Worm (Caenorhabditis elegans): ENCODE results near the gene cyp-34A9.

cyp-34A9 gene

DNA sequence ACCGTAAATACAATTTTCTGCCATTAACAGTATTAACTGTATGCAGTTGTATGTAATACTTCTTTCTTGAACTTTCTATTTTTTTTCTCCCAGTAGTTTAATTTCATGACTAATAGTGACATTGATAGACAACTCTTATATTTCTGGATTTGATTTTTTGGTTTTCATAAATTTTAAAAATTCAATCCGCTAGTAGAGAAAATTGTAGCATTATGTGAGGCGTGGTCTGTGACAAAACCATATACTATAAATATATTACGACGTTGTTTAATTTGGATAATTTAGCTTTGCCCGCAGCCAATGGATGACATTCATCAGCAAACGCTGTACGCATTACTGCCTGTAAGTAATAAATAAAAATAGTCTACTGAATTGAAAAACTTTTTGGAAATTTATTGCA, 41.2 kb downstream of the cyp-34A9 start, which contains the start of gene srx-64:
Gene srx-64 (plus strand): TSS at position 301 of the 400 bp plus-strand sequence.
- TF ChIP-seq nfya-1 (tag; optimal IDR thresholded peaks at IDR 0.05; ENCODE audit: insufficient read depth) = no peak
- no peak for TF ChIP-seq elt-1 (tag; optimal IDR thresholded peaks at IDR 0.05)
- TF ChIP-seq ceh-16 (tag; optimal IDR thresholded peaks at IDR 0.05) = no peak
- TF ChIP-seq nhr-67 (tag; optimal IDR thresholded peaks at IDR 0.05) = no peak

DNA sequence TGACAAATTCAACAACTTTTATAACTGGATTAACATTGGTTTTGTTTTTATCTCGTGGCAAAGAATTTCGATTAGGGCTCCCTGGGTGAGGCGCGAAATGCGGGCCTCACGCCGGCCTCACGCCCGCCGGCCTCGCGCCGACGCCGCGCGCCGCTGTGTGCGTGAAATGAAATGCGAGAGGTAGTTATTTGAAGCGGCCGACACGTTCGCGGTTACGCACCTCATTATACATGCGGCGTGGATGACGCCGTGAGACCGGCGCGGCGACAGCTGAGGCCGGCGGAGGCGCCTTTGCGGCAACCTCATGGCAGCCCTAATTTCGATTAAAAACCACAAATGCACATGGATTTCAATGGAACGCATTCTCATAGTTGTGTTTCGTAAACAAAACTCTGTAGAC, 42.8 kb downstream of the cyp-34A9 start:
- TF ChIP-seq pha-4 (tag; optimal IDR thresholded peaks at IDR 0.05) (no peak), nhr-23 (tag; optimal IDR thresholded peaks at IDR 0.05) (no peak), fkh-10 (GFP tag; optimal IDR thresholded peaks at IDR 0.05) (no peak), nhr-67 (tag; optimal IDR thresholded peaks at IDR 0.05) (no peak), ZK546.5 (tag; optimal IDR thresholded peaks at IDR 0.05) (no peak), pqm-1 (tag; optimal IDR thresholded peaks at IDR 0.05) (no peak), tbx-2 (tag; optimal IDR thresholded peaks at IDR 0.05) (no peak), nhr-76 (tag; optimal IDR thresholded peaks at IDR 0.05) (no peak), sea-2 (GFP tag; optimal IDR thresholded peaks at IDR 0.05) (no peak), nhr-77 (tag; optimal IDR thresholded peaks at IDR 0.05) (no peak), nhr-237 (tag; optimal IDR thresholded peaks at IDR 0.05) (no peak), skn-1 (tag; optimal IDR thresholded peaks at IDR 0.05) (no peak), mml-1 (tag; optimal IDR thresholded peaks at IDR 0.05) (no peak)

- TF ChIP-seq fkh-2 (tag; optimal IDR thresholded peaks at IDR 0.05) (no peak), fkh-10 (GFP tag; optimal IDR thresholded peaks at IDR 0.05) (no peak), aly-2 (tag; optimal IDR thresholded peaks at IDR 0.05) (no peak), daf-12 (tag; optimal IDR thresholded peaks at IDR 0.05) (no peak), elt-3 (tag; optimal IDR thresholded peaks at IDR 0.05) (no peak), fos-1 (tag; optimal IDR thresholded peaks at IDR 0.05) (no peak), eor-1 (tag; optimal IDR thresholded peaks at IDR 0.05) (no peak), zag-1 (tag; optimal IDR thresholded peaks at IDR 0.05) (no peak), unc-39 (tag; optimal IDR thresholded peaks at IDR 0.05) (no peak), ceh-28 (tag; optimal IDR thresholded peaks at IDR 0.05) (no peak)
Observed at ce11 chrV:3922547-3922946, 47.8 kb downstream of the cyp-34A9 start.

- TF ChIP-seq daf-12 (tag; optimal IDR thresholded peaks at IDR 0.05) (no peak), nhr-11 (tag; optimal IDR thresholded peaks at IDR 0.05) (no peak), nfya-1 (tag; optimal IDR thresholded peaks at IDR 0.05; ENCODE audit: insufficient read depth) (no peak), ceh-9 (tag; optimal IDR thresholded peaks at IDR 0.05) (no peak), mdl-1 (tag; optimal IDR thresholded peaks at IDR 0.05) (no peak), elt-3 (tag; optimal IDR thresholded peaks at IDR 0.05) (no peak), ceh-82 (tag; optimal IDR thresholded peaks at IDR 0.05) (no peak), nhr-237 (tag; optimal IDR thresholded peaks at IDR 0.05) (no peak), nhr-67 (tag; optimal IDR thresholded peaks at IDR 0.05) (no peak), fkh-10 (GFP tag; optimal IDR thresholded peaks at IDR 0.05) (no peak), jun-1 (tag; optimal IDR thresholded peaks at IDR 0.05) (no peak), nhr-12 (tag; optimal IDR thresholded peaks at IDR 0.05) (no peak), nhr-43 (tag; optimal IDR thresholded peaks at IDR 0.05; ENCODE audit: poor library complexity, severe bottlenecking) (no peak)
Observed at ce11 chrV:3921635-3922034, 48.7 kb downstream of the cyp-34A9 start, which contains the start of gene srx-65. srx-65 (plus strand) TSS chrV:3921935.

ce11 chrV:3919289-3919688, 51.1 kb downstream of the cyp-34A9 start, which contains the start of gene srx-66:
srx-66 (plus strand) TSS chrV:3919589.
- no peak for TF ChIP-seq unc-39 (tag; optimal IDR thresholded peaks at IDR 0.05)
- no peak for TF ChIP-seq daf-12 (tag; optimal IDR thresholded peaks at IDR 0.05)
- TF ChIP-seq ceh-9 (tag; optimal IDR thresholded peaks at IDR 0.05) = no peak
- TF ChIP-seq ztf-11 (tag; optimal IDR thresholded peaks at IDR 0.05) = no peak
- no peak for TF ChIP-seq mdl-1 (tag; optimal IDR thresholded peaks at IDR 0.05)
- no peak for TF ChIP-seq egl-27 (tag; optimal IDR thresholded peaks at IDR 0.05)
- no peak for TF ChIP-seq tbx-2 (tag; optimal IDR thresholded peaks at IDR 0.05)
- no peak for TF ChIP-seq R02D3.7 (tag; optimal IDR thresholded peaks at IDR 0.05)
- TF ChIP-seq ZK546.5 (tag; optimal IDR thresholded peaks at IDR 0.05) = no peak
- no peak for TF ChIP-seq elt-2 (tag; optimal IDR thresholded peaks at IDR 0.05)
- TF ChIP-seq pqm-1 (tag; optimal IDR thresholded peaks at IDR 0.05) = no peak
- TF ChIP-seq jun-1 (tag; optimal IDR thresholded peaks at IDR 0.05) = no peak

All from whole organism, L3 larva.